Worm (Caenorhabditis elegans): Measurements from ENCODE around the gene B0353.1.

DNA sequence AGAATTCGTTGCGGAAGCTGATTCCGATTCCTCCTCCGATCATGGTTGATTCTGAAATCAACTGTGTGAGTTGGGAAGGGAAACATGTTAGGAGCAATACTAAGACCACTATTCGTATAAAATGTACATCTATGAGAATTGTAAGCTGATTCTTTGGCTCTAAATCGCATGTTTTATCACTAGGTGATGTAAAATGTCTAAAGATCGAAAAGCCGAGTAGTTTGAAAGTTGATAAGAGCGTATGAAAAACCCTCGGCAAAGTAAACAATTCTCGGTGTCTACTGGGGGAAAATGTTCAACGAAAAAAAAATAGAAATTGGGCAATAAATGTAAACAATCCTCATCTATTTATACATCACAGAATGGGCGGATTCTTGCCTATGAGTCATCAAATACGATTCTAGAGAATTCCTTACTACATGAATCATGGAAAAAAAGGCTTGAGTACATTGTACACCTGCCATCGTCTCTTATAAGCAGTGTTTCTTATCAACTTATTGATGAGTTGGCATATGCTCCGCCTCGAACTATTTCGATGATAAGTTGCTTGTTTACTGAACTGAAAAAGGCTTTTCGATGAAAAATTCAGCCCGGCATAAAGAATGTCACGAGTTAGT is 44.7 kb downstream of the B0353.1 start, which contains the start of gene lec-6:
- TF ChIP-seq nhr-43 (tag; optimal IDR thresholded peaks at IDR 0.05; ENCODE audit: poor library complexity, severe bottlenecking) (no peak), egl-27 (tag; optimal IDR thresholded peaks at IDR 0.05) (no peak), zag-1 (tag; optimal IDR thresholded peaks at IDR 0.05) (no peak), hmg-11 (tag; optimal IDR thresholded peaks at IDR 0.05) (no peak), nhr-11 (tag; optimal IDR thresholded peaks at IDR 0.05) (no peak), elt-1 (tag; optimal IDR thresholded peaks at IDR 0.05) (no peak), aly-2 (tag; optimal IDR thresholded peaks at IDR 0.05) (no peak), fkh-10 (GFP tag; optimal IDR thresholded peaks at IDR 0.05) (no peak), jun-1 (tag; optimal IDR thresholded peaks at IDR 0.05) (peak; percentile 90), nfya-1 (tag; optimal IDR thresholded peaks at IDR 0.05; ENCODE audit: insufficient read depth) (no peak)
